Fruit fly (Drosophila melanogaster) whole organism, embryonic: ENCODE results near the gene Uba5.

ENCODE experiments used
- ATbp ChIP-seq: fragments of 200-800 bp; sonication (Bioruptor generic); optimal IDR thresholded peaks from 2 replicates; lab custom pipeline; 2017; ENCODE audit warnings: missing biosample characterization, mild to moderate bottlenecking, missing genetic modification characterization, missing genetic modification reagents
- Aef1 ChIP-seq: fragments of 200-800 bp; sonication (Bioruptor generic); IDR thresholded peaks from 3 replicates; pipeline ENCODE4 v1.3.6; 2022; ENCODE audit warnings: missing biosample characterization, missing genetic modification characterization
- Atf6 ChIP-seq: fragments of 200-800 bp; sonication (Bioruptor generic); IDR thresholded peaks from 2 replicates; pipeline ENCODE4 v1.3.6; 2022; ENCODE audit warnings: missing biosample characterization, missing genetic modification characterization
- Awh ChIP-seq: fragments of 200-800 bp; sonication (Bioruptor generic); IDR thresholded peaks from 2 replicates; pipeline ENCODE4, ENCODE4 v1.3.6; 2022; ENCODE audit warnings: missing biosample characterization, missing genetic modification characterization
- CG10431 ChIP-seq: fragments of 200-800 bp; sonication (Bioruptor generic); optimal IDR thresholded peaks from 3 replicates; lab custom pipeline; 2018; ENCODE audit warnings: missing biosample characterization, mild to moderate bottlenecking, missing genetic modification characterization
- CG10565 ChIP-seq: fragments of 200-800 bp; sonication (Bioruptor generic); optimal IDR thresholded peaks from 3 replicates; lab custom pipeline; 2016; ENCODE audit warnings: missing biosample characterization, mild to moderate bottlenecking, missing genetic modification characterization
- CG10654 ChIP-seq: fragments of 200-800 bp; sonication (Bioruptor generic); optimal IDR thresholded peaks from 2 replicates; lab custom pipeline; 2016; ENCODE audit warnings: missing biosample characterization, missing genetic modification characterization
- CG10979 ChIP-seq: fragments of 200-800 bp; sonication (Bioruptor generic); optimal IDR thresholded peaks from 2 replicates; lab custom pipeline; 2018; ENCODE audit warnings: missing biosample characterization, mild to moderate bottlenecking, missing genetic modification characterization, moderate library complexity
- CG11695 ChIP-seq: fragments of 200-800 bp; sonication (Bioruptor generic); IDR thresholded peaks from 3 replicates; pipeline ENCODE4 v1.3.6; 2022; ENCODE audit warnings: missing biosample characterization, missing genetic modification characterization
- CG12236 ChIP-seq: fragments of 200-800 bp; sonication (Bioruptor generic); optimal IDR thresholded peaks from 2 replicates; lab custom pipeline; 2016; ENCODE audit warnings: missing biosample characterization, missing genetic modification characterization
- CG12299 ChIP-seq: fragments of 200-800 bp; sonication (Bioruptor generic); optimal IDR thresholded peaks from 2 replicates; lab custom pipeline; 2018; ENCODE audit warnings: missing biosample characterization, mild to moderate bottlenecking, missing genetic modification characterization
- CG14965 ChIP-seq: fragments of 200-800 bp; sonication (Bioruptor generic); optimal IDR thresholded peaks from 2 replicates; lab custom pipeline; 2016; ENCODE audit warnings: missing biosample characterization, missing genetic modification characterization, borderline replicate concordance
- CG15269 ChIP-seq: fragments of 200-800 bp; sonication (Bioruptor generic); optimal IDR thresholded peaks from 2 replicates; lab custom pipeline; 2018; ENCODE audit warnings: missing biosample characterization, mild to moderate bottlenecking, missing genetic modification characterization, moderate library complexity
- CG16813 ChIP-seq: fragments of 200-800 bp; sonication (Bioruptor generic); IDR thresholded peaks from 3 replicates; pipeline ENCODE4 v1.3.6; 2022; ENCODE audit warnings: missing biosample characterization, missing genetic modification characterization; ENCODE audit not compliant: partially characterized antibody
- CG16815 ChIP-seq: fragments of 200-800 bp; sonication (Bioruptor generic); optimal IDR thresholded peaks from 3 replicates; lab custom pipeline; 2017; ENCODE audit warnings: missing biosample characterization, mild to moderate bottlenecking, missing genetic modification characterization
- CG2199 ChIP-seq: fragments of 200-800 bp; sonication (Bioruptor generic); IDR thresholded peaks from 3 replicates; pipeline ENCODE4 v1.3.6; 2022; ENCODE audit warnings: missing biosample characterization, missing genetic modification characterization
- CG32767 ChIP-seq: fragments of 200-800 bp; sonication (Bioruptor generic); IDR thresholded peaks from 2 replicates; pipeline ENCODE4 v1.3.6; 2022; ENCODE audit warnings: missing biosample characterization, missing genetic modification characterization
- CG4282 ChIP-seq: fragments of 200-800 bp; sonication (Bioruptor generic); optimal IDR thresholded peaks from 2 replicates; lab custom pipeline; 2016; ENCODE audit warnings: missing biosample characterization, missing genetic modification characterization
- CG6272 ChIP-seq: fragments of 200-800 bp; sonication (Bioruptor generic); IDR thresholded peaks from 2 replicates; pipeline ENCODE4 v1.3.6; 2022; ENCODE audit warnings: missing biosample characterization, missing genetic modification characterization
- CG6683 ChIP-seq: fragments of 200-800 bp; sonication (Bioruptor generic); optimal IDR thresholded peaks from 2 replicates; lab custom pipeline; 2017; ENCODE audit warnings: missing biosample characterization, mild to moderate bottlenecking, missing genetic modification characterization, missing genetic modification reagents
- CG7271 ChIP-seq: fragments of 200-800 bp; sonication (Bioruptor generic); optimal IDR thresholded peaks from 2 replicates; lab custom pipeline; 2018; ENCODE audit warnings: missing biosample characterization, mild to moderate bottlenecking, missing genetic modification characterization, moderate library complexity
- CG7357 ChIP-seq: fragments of 200-800 bp; sonication (Bioruptor generic); IDR thresholded peaks from 3 replicates; pipeline ENCODE4 v1.3.6; 2022; ENCODE audit warnings: missing biosample characterization, missing genetic modification characterization
- CG8089 ChIP-seq: fragments of 200-800 bp; sonication (Bioruptor generic); optimal IDR thresholded peaks from 3 replicates; lab custom pipeline; 2016; ENCODE audit warnings: missing biosample characterization, missing genetic modification characterization
- CG9609 ChIP-seq: fragments of 200-800 bp; sonication (Bioruptor generic); optimal IDR thresholded peaks from 3 replicates; lab custom pipeline; 2016; ENCODE audit warnings: missing biosample characterization, missing genetic modification characterization
- CkIIα-i1 ChIP-seq: fragments of 200-800 bp; sonication (Bioruptor generic); IDR thresholded peaks from 2 replicates; pipeline ENCODE4 v1.3.6; 2022; ENCODE audit warnings: missing biosample characterization, missing genetic modification characterization
- CoRest ChIP-seq: fragments of 200-800 bp; sonication (Bioruptor generic); optimal IDR thresholded peaks from 3 replicates; lab custom pipeline; 2018; ENCODE audit warnings: missing biosample characterization, mild to moderate bottlenecking, missing genetic modification characterization, moderate library complexity
- D19B ChIP-seq: fragments of 200-800 bp; sonication (Bioruptor generic); optimal IDR thresholded peaks from 2 replicates; lab custom pipeline; 2017; ENCODE audit warnings: missing biosample characterization, mild to moderate bottlenecking, missing genetic modification characterization
- Doc2 ChIP-seq: fragments of 200-800 bp; sonication (Bioruptor generic); IDR thresholded peaks from 2 replicates; pipeline ENCODE4 v1.3.6; 2022; ENCODE audit warnings: missing biosample characterization, missing genetic modification characterization
- Elba2 ChIP-seq: fragments of 200-800 bp; sonication (Bioruptor generic); optimal IDR thresholded peaks from 3 replicates; lab custom pipeline; 2016; ENCODE audit warnings: missing biosample characterization, missing genetic modification characterization
- Gsc ChIP-seq: fragments of 200-800 bp; sonication (Bioruptor generic); IDR thresholded peaks from 2 replicates; pipeline ENCODE4 v1.3.6; 2022; ENCODE audit warnings: missing biosample characterization, missing genetic modification characterization
- Hand ChIP-seq: fragments of 200-800 bp; sonication (Bioruptor generic); optimal IDR thresholded peaks from 2 replicates; lab custom pipeline; 2017; ENCODE audit warnings: mild to moderate bottlenecking, missing biosample characterization, missing genetic modification reagents, missing genetic modification characterization
- Hey ChIP-seq: fragments of 200-800 bp; sonication (Bioruptor generic); optimal IDR thresholded peaks from 3 replicates; lab custom pipeline; 2018; ENCODE audit warnings: missing biosample characterization, mild to moderate bottlenecking, missing genetic modification characterization
- Hr3 ChIP-seq: fragments of 200-800 bp; sonication (Bioruptor generic); optimal IDR thresholded peaks from 3 replicates; lab custom pipeline; 2016; ENCODE audit warnings: missing biosample characterization, missing genetic modification characterization
- Hr39 ChIP-seq: fragments of >200 bp; optimal IDR thresholded peaks from 2 replicates; lab custom pipeline; 2017
- Max ChIP-seq: fragments of 200-800 bp; sonication (Bioruptor generic); optimal IDR thresholded peaks from 2 replicates; lab custom pipeline; 2016; ENCODE audit warnings: missing biosample characterization, mild to moderate bottlenecking, missing genetic modification characterization
- NfI ChIP-seq: fragments of 200-800 bp; sonication (Bioruptor generic); optimal IDR thresholded peaks from 3 replicates; lab custom pipeline; 2018; ENCODE audit warnings: missing biosample characterization, mild to moderate bottlenecking, missing genetic modification characterization, moderate library complexity
- amos ChIP-seq: fragments of 200-800 bp; sonication (Bioruptor generic); IDR thresholded peaks from 2 replicates; pipeline ENCODE4 v1.3.6; 2022; ENCODE audit warnings: missing biosample characterization, missing genetic modification characterization; ENCODE audit not compliant: partially characterized antibody
- az2 ChIP-seq: fragments of 200-800 bp; sonication (Bioruptor generic); optimal IDR thresholded peaks from 3 replicates; lab custom pipeline; 2016; ENCODE audit warnings: missing biosample characterization, missing genetic modification characterization
- chinmo ChIP-seq: fragments of 200-800 bp; sonication (Bioruptor generic); IDR thresholded peaks from 4 replicates; pipeline ENCODE4 v1.3.6; 2022; ENCODE audit warnings: missing biosample characterization, missing genetic modification characterization; ENCODE audit not compliant: partially characterized antibody
- fd102C ChIP-seq: fragments of 200-800 bp; sonication (Bioruptor generic); optimal IDR thresholded peaks from 2 replicates; lab custom pipeline; 2018; ENCODE audit warnings: missing biosample characterization, mild to moderate bottlenecking, missing genetic modification characterization, moderate library complexity
- gcm2 ChIP-seq: fragments of 200-800 bp; sonication (Bioruptor generic); optimal IDR thresholded peaks from 2 replicates; lab custom pipeline; 2016; ENCODE audit warnings: missing biosample characterization, missing genetic modification characterization
- hb ChIP-seq: fragments of 200-800 bp; sonication (Bioruptor generic); IDR thresholded peaks from 3 replicates; pipeline ENCODE4 v1.3.6; 2022; ENCODE audit warnings: missing biosample characterization, missing genetic modification characterization; ENCODE audit not compliant: partially characterized antibody
- inv ChIP-seq: fragments of 200-800 bp; sonication (Bioruptor generic); IDR thresholded peaks from 2 replicates; pipeline ENCODE4 v1.3.6; 2022; ENCODE audit warnings: missing biosample characterization, missing genetic modification characterization; ENCODE audit not compliant: partially characterized antibody
- nerfin-1 ChIP-seq: fragments of 200-800 bp; sonication (Bioruptor generic); optimal IDR thresholded peaks from 3 replicates; lab custom pipeline; 2019; ENCODE audit warnings: missing biosample characterization, mild to moderate bottlenecking, missing genetic modification characterization, moderate library complexity
- oc ChIP-seq: fragments of 200-800 bp; sonication (Bioruptor generic); optimal IDR thresholded peaks from 2 replicates; lab custom pipeline; 2018; ENCODE audit warnings: missing biosample characterization, mild to moderate bottlenecking, missing genetic modification characterization, moderate library complexity
- p53 ChIP-seq: fragments of 200-800 bp; sonication (Bioruptor generic); optimal IDR thresholded peaks from 2 replicates; lab custom pipeline; 2016; ENCODE audit warnings: missing biosample characterization, missing genetic modification characterization
- sug ChIP-seq: fragments of 200-800 bp; optimal IDR thresholded peaks from 2 replicates; lab custom pipeline; 2019; ENCODE audit warnings: missing biosample characterization, mild to moderate bottlenecking, missing genetic modification characterization, moderate library complexity
- unc-4 ChIP-seq: fragments of 200-800 bp; sonication (Bioruptor generic); IDR thresholded peaks from 2 replicates; pipeline ENCODE4 v1.3.6; 2022; ENCODE audit warnings: missing biosample characterization, missing genetic modification characterization; ENCODE audit not compliant: partially characterized antibody
- z ChIP-seq: fragments of 200-800 bp; sonication (Bioruptor generic); IDR thresholded peaks from 3 replicates; pipeline ENCODE4 v1.3.6; 2022; ENCODE audit warnings: missing biosample characterization, missing genetic modification characterization

Uba5 gene

dm6 chrX:11452846-11453391 is 30.4 kb upstream of the Uba5 start (continued):
- TF ChIP-seq CG10654 (GFP tag; lab: Kevin White, UChicago): peak; percentile 59
- peak; percentile 62 for TF ChIP-seq CoRest
- no peak for TF ChIP-seq amos (GFP tag; lab: Robert Waterston, UW)
- peak; percentile 36 for TF ChIP-seq CG12299 (tag; lab: Kevin White, UChicago)
- peak; percentile 77 for TF ChIP-seq Aef1 (GFP tag; lab: Robert Waterston, UW)
- TF ChIP-seq inv (GFP tag; lab: Robert Waterston, UW): no peak
- TF ChIP-seq NfI (GFP tag; lab: Kevin White, UChicago): peak; percentile 67
- peak; percentile 66 for TF ChIP-seq oc (tag; lab: Kevin White, UChicago)
- TF ChIP-seq CG7271 (tag; lab: Kevin White, UChicago): no peak
- no peak for TF ChIP-seq CG10431 (GFP tag; lab: Kevin White, UChicago)
- TF ChIP-seq hb (GFP tag; lab: Robert Waterston, UW): 0 out of 3 replicates have a peak, but pooled peaks have one; percentile 37
- peak; percentile 56 for TF ChIP-seq Hand (GFP tag; lab: Kevin White, UChicago)
- TF ChIP-seq CG11695 (GFP tag; lab: Robert Waterston, UW): peak; percentile 82
- TF ChIP-seq Hr39 (lab: Kevin White, UChicago): no peak
- peak; percentile 66 for TF ChIP-seq CG10979 (tag; lab: Kevin White, UChicago)
- TF ChIP-seq Gsc: 0 out of 2 replicates have a peak, but pooled peaks have one; percentile 47
- no peak for TF ChIP-seq Max (GFP tag; lab: Kevin White, UChicago)
- peak; percentile 79; the same call in 1 of the 2 replicates for TF ChIP-seq CG32767 (GFP tag; lab: Robert Waterston, UW)
- TF ChIP-seq Hr3 (GFP tag; lab: Kevin White, UChicago): peak; percentile 40
- peak; percentile 66 for TF ChIP-seq az2 (GFP tag; lab: Kevin White, UChicago)
- TF ChIP-seq gcm2: no peak
- peak; percentile 72 for TF ChIP-seq CG15269 (tag; lab: Kevin White, UChicago)
- TF ChIP-seq fd102C (GFP tag; lab: Kevin White, UChicago): peak; percentile 20
- peak; percentile 39 for TF ChIP-seq D19B
- TF ChIP-seq chinmo (GFP tag; lab: Robert Waterston, UW): no peak
- TF ChIP-seq CG14965: no peak
- peak; percentile 55 for TF ChIP-seq CG9609 (GFP tag; lab: Kevin White, UChicago)
- TF ChIP-seq nerfin-1 (tag; lab: Kevin White, UChicago): peak; percentile 37
- no peak for TF ChIP-seq unc-4 (GFP tag; lab: Robert Waterston, UW)
- TF ChIP-seq CG7357: peak; percentile 52; the same call in 1 of the 3 replicates
- peak; percentile 41 for TF ChIP-seq CG6683 (GFP tag; lab: Kevin White, UChicago)
- TF ChIP-seq Elba2 (GFP tag; lab: Kevin White, UChicago): peak; percentile 100
- TF ChIP-seq CG2199 (GFP tag; lab: Robert Waterston, UW): peak; percentile 77
- TF ChIP-seq Awh (GFP tag; lab: Robert Waterston, UW): peak; percentile 86
- TF ChIP-seq CG8089 (GFP tag; lab: Kevin White, UChicago): peak; percentile 50
- no peak for TF ChIP-seq CG16813 (GFP tag; lab: Robert Waterston, UW)
- TF ChIP-seq CG4282 (GFP tag; lab: Kevin White, UChicago): no peak
- TF ChIP-seq Doc2 (GFP tag; lab: Robert Waterston, UW): no peak; the same call in 1 of the 2 replicates
- TF ChIP-seq z (GFP tag; lab: Robert Waterston, UW): 0 out of 3 replicates have a peak, but pooled peaks have one; percentile 40
- TF ChIP-seq CkIIα-i1 (GFP tag; lab: Robert Waterston, UW): no peak
- TF ChIP-seq CG6272 (GFP tag; lab: Robert Waterston, UW): peak; percentile 79
- TF ChIP-seq Atf6: peak; percentile 83
- TF ChIP-seq Hey (tag; lab: Kevin White, UChicago): no peak
- no peak for TF ChIP-seq p53 (GFP tag; lab: Kevin White, UChicago)
- TF ChIP-seq CG10565: no peak
- peak; percentile 37 for TF ChIP-seq CG16815 (GFP tag; lab: Kevin White, UChicago)
- peak; percentile 30 for TF ChIP-seq CG12236 (GFP tag; lab: Kevin White, UChicago)
- peak; percentile 14 for TF ChIP-seq sug (tag; lab: Kevin White, UChicago)
- TF ChIP-seq ATbp (GFP tag; lab: Kevin White, UChicago): peak; percentile 79
